Fruit fly (Drosophila melanogaster) whole organism, larva: ENCODE data around the gene CG8516.

ENCODE experiments used
- noc ChIP-seq: fragments of 200-800 bp; sonication (Bioruptor generic); optimal IDR thresholded peaks from 3 replicates; lab custom pipeline; 2019; ENCODE audit warnings: missing biosample characterization, mild to moderate bottlenecking, missing genetic modification characterization, moderate library complexity

CG8516 gene

DNA sequence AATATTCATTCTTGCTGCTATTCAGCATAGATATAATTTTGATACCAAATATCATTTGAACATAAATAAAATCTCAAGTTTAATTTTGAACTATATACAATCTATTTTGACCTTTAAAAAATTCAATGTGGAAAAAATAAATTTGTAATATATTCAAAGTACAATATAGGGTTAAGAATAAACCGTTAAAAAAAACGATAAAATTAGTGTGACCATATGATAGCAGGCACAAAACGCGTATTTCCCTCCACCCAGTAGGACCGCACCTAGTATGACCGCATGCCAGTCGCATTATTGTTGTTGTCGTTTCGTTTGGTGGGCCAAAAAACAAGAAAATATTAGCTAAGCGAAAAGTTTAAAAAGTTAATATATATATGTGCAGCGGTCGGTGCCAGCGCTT is at the start of gene CG8516:
Gene CG8516 (plus strand): TSS at position 278 of the 400 bp plus-strand sequence.
- no peak for TF ChIP-seq noc (tag; lab: Kevin White, UChicago)

DNA sequence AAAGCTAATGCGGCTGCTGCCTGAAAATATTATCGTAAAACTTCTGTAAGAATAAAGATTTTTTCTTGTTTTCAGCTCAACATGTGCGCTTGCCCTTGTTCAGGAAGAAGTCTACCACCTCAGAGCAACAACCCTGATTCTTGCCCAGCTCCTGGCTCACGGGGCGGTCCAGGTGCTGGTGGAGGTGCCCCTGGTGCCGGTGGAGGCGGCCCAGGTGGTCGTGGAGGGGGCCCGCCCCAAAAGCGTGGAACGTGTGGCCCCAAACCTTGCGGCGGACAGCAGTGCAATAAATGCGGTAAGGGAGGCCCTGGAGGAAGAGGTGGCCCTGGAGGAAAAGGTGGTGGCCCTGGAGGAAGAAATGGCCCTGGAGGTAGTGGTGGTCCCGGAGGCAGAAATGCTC is 49.1 kb upstream of the CG8516 start:
- TF ChIP-seq noc (tag; lab: Kevin White, UChicago): no peak

DNA sequence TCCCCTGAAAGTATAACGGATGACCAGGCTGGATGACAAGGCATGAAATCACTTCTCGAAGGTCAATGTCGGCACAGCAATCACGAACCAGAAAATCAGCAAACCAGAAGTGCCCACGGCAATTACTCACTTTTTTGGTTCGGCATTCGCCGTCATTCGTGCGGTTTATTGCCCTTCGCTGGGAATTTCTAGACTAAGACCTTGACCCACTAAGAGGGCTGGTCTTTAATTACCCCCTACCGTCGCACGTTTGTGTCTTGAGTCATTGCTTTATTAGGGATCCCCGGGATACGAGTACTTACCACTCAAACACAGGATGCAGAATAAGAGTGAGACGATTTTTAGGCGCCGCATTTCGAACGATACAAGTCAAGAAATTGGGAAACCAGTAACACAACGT is 47.7 kb upstream of the CG8516 start:
- TF ChIP-seq noc (tag; lab: Kevin White, UChicago): no peak

DNA sequence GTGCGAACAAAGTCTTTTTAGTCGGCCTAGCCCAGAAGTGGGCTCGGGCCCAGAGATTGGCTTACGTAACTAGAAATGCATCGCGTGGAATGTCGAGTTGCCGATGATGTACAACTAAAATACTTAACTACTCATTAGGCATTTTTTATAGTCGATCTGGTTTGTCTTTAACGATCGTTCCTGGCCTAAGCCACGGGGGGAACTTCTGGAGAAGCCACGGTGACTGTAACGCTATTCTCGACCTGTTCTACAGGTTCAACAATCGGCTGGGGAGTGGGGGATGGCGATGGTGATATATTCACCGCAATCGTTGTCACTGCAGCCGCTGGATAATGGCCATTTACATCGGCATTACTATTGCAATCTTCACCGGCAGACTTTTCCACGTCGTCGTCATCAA is 46.8 kb upstream of the CG8516 start, which contains the start of gene CG34409:
Gene CG34409 (minus strand): TSS at position 101 of the 400 bp plus-strand sequence.
- TF ChIP-seq noc (tag; lab: Kevin White, UChicago): no peak

DNA sequence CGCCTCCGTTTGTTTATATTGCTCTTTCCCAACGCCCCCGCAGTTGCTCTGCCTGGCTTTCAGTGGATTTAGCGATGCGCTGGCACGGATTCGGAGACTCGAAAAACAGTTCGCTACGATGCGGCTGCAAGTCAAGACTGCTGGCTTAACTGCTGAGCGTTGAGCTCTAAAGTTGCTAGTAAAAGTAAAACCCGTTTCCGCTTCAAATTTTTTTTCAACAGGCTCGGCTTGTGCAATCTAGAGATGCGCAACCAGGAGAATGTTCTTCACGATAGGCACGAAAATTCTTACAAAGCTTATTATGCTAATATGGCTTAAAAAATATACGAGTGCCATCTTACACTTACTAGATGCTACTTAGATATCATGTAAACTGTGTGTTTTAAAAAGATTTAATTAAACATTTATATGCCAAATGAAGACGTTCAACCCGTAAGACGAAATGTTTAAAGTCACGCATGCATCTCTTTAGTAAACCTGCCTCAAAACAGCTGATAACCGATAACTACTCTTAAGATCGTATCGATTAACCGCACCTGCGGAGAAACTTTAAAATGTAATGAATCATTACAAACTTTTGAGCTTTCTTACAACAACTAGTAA is 45.7 kb upstream of the CG8516 start, which contains the start of gene CG12948:
Gene CG12948 (minus strand): TSS at position 473 of the 603 bp plus-strand sequence.
- no peak for TF ChIP-seq noc (tag; lab: Kevin White, UChicago)

DNA sequence ATGACTTTTGCATAAGTTTGCCTTT is 45.4 kb upstream of the CG8516 start, which contains the start of gene PpD3:
Gene PpD3 (plus strand): TSS at position 1 of the 25 bp plus-strand sequence.
- no peak for TF ChIP-seq noc (tag; lab: Kevin White, UChicago)

DNA sequence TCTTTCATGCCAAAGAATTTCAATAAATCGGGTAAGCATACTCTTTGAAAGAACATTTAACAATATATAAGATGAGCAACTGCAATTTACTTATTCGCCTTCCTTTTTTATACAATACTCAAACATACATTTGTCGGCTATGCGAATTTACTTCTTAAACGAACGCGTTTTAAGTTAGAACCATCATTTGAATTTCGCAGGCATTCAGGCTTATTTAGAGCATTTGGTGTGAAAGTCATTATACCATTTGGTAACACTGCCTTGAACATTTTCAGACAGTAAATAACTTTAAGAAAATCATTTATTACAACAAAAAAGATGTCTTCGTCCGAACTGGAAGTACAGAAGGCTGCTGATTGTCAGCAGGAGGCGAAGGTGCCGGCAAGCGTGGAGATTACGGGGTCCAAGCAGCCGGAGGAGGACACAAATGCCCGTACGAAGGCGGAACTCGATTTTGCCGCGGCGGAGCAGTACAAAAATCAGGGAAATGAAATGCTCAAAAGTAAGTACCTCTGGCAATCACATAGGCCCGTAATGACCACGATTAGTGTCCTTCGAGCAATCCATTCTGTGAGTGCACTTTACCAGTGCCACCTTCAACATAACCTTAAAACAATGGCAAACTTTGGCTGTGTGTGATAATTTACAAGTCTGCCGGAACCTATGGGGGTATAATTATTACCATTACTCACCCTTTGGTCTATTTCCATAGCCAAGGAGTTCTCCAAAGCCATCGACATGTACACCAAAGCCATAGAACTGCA is 45.0 kb upstream of the CG8516 start:
- no peak for TF ChIP-seq noc (tag; lab: Kevin White, UChicago)

DNA sequence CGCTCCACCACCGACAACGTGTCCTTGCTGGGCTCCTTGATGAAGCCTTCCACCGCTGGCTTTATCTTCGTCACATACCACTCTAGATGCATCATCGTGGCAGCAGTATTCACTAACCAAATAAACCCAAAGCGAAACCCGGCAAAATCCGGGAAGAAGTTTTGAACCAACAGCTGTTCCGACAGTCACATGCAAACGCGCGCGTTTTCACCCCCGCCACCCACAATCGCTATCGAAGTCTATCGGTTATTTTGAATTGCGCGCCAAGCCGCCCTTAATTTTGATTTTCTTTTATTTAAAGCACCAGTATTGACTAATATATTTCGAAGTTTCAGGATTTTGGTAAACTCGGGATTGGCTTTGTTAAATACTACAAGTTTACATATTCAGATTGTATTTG is 38.6 kb upstream of the CG8516 start, which contains the start of gene Tti1:
Gene Tti1 (minus strand): TSS at position 200 of the 400 bp plus-strand sequence.
- TF ChIP-seq noc (tag; lab: Kevin White, UChicago): no peak

DNA sequence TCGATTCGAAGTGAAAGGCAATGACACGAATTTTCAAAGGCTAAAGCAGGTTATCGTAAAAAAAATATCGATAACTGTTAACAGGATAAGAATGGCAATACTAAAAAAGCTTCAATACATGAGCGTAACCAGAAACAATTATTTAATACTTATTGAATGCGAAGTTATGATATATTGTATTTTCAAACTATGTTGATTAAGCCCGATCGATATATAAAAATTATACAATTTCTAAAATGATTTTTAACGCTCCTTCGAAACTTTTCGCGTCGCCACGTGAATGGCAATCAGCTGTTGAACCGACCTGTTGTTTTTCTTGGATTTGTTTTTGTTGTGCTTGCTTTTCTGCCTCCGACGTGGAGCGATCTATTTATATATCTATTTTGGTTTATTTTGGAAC is 36.9 kb upstream of the CG8516 start, which contains the start of the genes Alg12 and Rpt3R:
Gene Alg12 (plus strand): TSS at position 305 of the 400 bp plus-strand sequence.
Gene Rpt3R (minus strand): TSS at position 324 of the 400 bp plus-strand sequence.
- TF ChIP-seq noc (tag; lab: Kevin White, UChicago): no peak

DNA sequence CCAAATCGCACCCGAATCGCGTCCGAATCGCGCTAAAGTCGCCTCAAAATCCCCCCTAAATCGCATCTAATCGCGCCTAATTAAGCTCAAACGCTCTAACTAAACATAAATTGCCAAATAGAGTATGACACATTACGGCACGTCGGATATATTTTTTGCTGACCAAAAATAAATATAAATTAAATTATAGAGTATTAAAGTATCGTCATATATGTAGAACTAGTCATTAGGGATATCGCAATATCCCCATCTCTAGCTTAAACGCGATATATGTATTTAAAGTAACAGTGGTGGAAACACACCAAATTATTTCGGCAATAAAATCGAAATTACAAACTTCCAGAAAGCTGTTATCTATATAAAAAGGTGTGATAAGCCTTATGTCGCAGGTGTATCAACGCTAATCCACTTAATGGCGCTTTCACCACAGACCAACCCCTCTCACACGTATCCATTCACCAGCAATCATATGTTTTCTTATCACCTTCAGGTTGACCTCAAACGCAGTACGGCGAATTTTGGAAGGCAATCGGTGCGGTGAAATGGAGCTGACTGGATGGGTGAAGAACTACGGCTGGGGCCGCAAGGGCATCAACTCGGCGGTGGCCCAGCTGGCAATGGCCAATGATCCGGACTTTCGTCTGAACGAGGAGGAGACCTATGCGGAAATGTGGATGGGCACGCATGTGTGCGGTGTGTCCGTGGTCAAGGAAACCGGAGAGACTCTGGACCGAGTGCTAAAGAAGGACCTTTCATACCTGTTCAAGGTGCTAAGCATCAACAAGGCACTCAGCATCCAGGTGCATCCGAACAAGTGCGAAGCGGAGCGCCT is 33.5 kb upstream of the CG8516 start, which contains the start of gene Mpi:
Gene Mpi (plus strand): TSS at position 263 of the 832 bp plus-strand sequence.
- TF ChIP-seq noc (tag; lab: Kevin White, UChicago): no peak

DNA sequence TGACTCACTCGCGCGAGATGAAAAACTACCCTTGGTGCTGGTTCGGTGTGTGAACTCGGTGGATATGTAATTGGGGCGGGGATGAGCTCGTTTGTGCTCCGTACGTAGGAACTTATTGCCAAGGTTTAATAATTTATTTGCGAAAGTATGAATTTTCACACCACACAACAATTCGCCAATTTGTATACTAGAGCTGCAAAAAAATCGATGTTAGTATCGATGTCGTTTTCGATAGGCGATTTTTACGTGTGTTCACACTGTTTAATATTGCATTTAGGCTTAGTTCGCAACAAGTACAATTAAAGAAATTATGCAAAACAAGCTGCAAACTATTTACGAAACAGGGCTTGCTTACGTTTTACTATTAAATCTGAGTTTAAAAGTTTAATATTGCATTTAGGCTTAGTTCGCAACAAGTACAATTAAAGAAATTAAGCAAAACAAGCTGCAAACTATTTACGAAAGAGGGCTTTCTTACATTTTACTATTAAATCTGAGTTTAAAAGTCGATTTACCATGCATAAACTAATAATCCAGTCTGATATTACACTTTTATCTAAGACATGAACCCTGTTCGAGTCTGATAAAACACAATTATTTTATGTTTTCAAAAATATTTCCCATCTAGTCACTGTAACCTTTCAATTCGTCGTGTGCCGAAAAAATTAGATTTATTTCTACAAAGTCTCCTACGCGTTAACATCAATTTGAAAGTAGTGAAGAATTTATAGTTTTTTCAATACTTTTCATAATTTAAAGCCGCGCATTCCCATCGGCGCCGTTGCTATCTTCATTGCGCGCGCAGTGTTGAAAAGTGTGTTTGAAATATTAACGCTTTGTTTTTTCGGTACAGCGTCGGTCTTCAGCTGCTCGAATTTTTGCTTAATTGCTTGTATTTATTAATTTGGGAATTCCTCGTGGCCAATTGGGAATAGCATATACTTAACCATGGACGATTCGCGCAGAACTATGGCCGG is 29.9 kb upstream of the CG8516 start, which contains the start of the genes Snap24 and CG8478:
Gene Snap24 (minus strand): TSS at position 196 of the 977 bp plus-strand sequence.
Gene CG8478 (plus strand): TSS at position 696 of the 977 bp plus-strand sequence.
- TF ChIP-seq noc (tag; lab: Kevin White, UChicago): no peak

DNA sequence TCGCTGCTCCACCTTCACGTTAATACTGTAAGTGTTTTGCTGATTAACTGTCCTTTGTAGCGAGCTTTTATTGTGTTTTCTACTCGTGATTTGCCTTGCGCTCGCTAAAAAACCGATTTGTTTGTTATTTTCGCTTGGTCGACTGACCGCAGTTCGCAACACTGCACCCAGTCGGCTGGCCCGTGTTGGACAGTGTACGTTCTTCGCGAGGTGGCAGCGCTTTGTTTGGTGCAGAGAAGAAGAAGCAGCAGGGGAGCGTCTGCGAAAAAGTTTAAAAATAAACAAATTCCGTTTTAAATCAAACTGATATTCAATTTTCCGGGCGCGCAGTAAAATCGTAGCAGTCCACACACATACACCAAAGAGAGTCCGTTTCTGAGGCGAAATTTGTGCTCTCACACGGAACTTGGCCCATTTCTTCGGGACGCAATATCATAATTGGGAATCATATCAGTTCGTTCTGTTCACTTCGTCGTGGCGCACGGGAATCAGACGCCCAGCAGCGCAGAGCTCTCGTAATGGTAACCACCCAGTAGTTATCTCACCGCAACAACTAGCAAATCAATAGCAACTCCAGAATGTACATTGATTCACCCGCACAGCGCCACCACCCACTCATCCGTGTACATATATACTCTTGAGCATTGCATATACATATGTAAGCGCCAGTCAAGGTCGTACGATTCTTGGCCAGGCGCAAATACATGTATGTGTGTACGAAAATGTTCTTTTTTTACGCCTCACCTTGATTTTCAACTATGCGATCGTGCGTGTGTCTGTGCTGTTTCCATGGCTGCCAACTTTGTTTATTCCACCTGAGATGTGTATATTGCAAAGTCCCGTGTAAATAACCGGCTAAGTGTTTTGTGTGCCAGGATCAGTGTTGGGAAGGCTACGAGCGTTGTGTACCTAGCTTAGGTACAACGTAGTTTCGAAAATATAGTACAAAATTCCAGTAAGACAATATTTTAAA is 25.2 kb upstream of the CG8516 start, which contains the start of gene Naa80:
Gene Naa80 (plus strand): TSS at position 215 of the 973 bp plus-strand sequence.
- peak; percentile 49 for TF ChIP-seq noc (tag; lab: Kevin White, UChicago)

DNA sequence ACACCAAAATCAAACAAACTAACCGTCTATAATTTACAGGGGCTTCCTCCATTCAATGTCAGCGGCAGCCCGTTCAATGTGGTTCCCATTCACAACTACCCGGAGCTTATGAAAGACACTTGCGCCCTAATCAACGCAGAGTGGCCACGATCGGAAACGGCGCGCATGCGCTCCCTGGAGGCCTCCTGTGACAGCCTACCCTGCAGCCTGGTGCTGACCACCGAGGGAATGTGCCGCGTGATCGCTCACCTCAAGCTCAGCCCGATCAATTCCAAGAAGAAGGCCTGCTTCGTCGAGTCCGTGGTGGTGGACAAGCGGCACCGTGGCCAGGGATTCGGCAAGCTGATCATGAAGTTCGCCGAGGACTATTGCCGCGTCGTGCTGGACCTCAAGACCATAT is 24.2 kb upstream of the CG8516 start, which contains the start of gene MED6:
Gene MED6 (minus strand): TSS at position 101 of the 400 bp plus-strand sequence.
- TF ChIP-seq noc (tag; lab: Kevin White, UChicago): no peak
